Worm (Caenorhabditis elegans) whole organism, L1 larva: ENCODE data around the gene srt-32.

Experiments
- C04F5.9 ChIP-seq: sonication (generic microtip); optimal IDR thresholded peaks from 2 replicates; lab custom pipeline; 2016; ENCODE audit warnings: missing genetic modification characterization, missing compliant biosample characterization
- C34B4.2 ChIP-seq: sonication (generic microtip); optimal IDR thresholded peaks from 2 replicates; lab custom pipeline; 2017; ENCODE audit warnings: mild to moderate bottlenecking, missing genetic modification characterization, missing compliant biosample characterization
- ceh-63 ChIP-seq: fragments of 200-800 bp; sonication (Bioruptor generic); optimal IDR thresholded peaks from 2 replicates; lab custom pipeline; 2018; ENCODE audit warnings: mild to moderate bottlenecking, missing genetic modification characterization, missing compliant biosample characterization
- ceh-8 ChIP-seq: fragments of 200-800 bp; sonication (Bioruptor generic); optimal IDR thresholded peaks from 2 replicates; lab custom pipeline; 2018; ENCODE audit warnings: mild to moderate bottlenecking, missing genetic modification characterization, moderate library complexity, missing compliant biosample characterization
- ceh-88 ChIP-seq: fragments of 200-800 bp; sonication (Bioruptor generic); IDR thresholded peaks from 2 replicates; pipeline ENCODE4 v1.3.6; 2022; ENCODE audit warnings: missing genetic modification characterization, missing compliant biosample characterization
- ces-1 ChIP-seq: fragments of 150-350 bp; optimal IDR thresholded peaks from 2 replicates; lab custom pipeline; 2014; ENCODE audit warnings: missing biosample characterization, missing genetic modification reagents, missing genetic modification characterization
- dpl-1 ChIP-seq, 3 experiments: fragments of 150-350 bp in 2 of 3; sonication (generic microtip) in 1 of 3; optimal IDR thresholded peaks; 2 replicates each; lab custom pipeline; 2014 to 2017; ENCODE audit warnings: missing biosample characterization in 3 of 3, missing genetic modification characterization in 3 of 3, missing genetic modification reagents in 3 of 3
- dsc-1 ChIP-seq: sonication (generic microtip); optimal IDR thresholded peaks from 2 replicates; lab custom pipeline; 2016; ENCODE audit warnings: mild to moderate bottlenecking, missing genetic modification characterization, missing compliant biosample characterization
- efl-1 ChIP-seq, 4 experiments: fragments of 150-350 bp; optimal IDR thresholded peaks in 3 of 4; peaks in 1 of 4; 1 replicate in 1 of 4; 2 replicates in 3 of 4; lab custom pipeline; 2014; ENCODE audit warnings: missing biosample characterization in 2 of 4, missing genetic modification characterization in 2 of 4, missing genetic modification reagents in 2 of 4
- efl-3 ChIP-seq: fragments of 200-800 bp; sonication (Bioruptor generic); optimal IDR thresholded peaks from 2 replicates; lab custom pipeline; 2018; ENCODE audit warnings: mild to moderate bottlenecking, missing genetic modification characterization, missing compliant biosample characterization
- elt-3 ChIP-seq, 6 experiments: fragments of 150-350 bp in 1 of 6; sonication (generic microtip); optimal IDR thresholded peaks; 2 replicates each; lab custom pipeline; 2017 to 2018; ENCODE audit warnings: missing biosample characterization in 6 of 6, missing genetic modification characterization in 6 of 6, inconsistent platforms in 1 of 6
- ets-5 ChIP-seq: fragments of 200-800 bp; sonication (Bioruptor generic); IDR thresholded peaks from 2 replicates; pipeline ENCODE4 v1.3.6; 2022; ENCODE audit warnings: missing genetic modification characterization, missing compliant biosample characterization
- fkh-8 ChIP-seq: sonication (generic microtip); optimal IDR thresholded peaks from 2 replicates; lab custom pipeline; 2016; ENCODE audit warnings: mild to moderate bottlenecking, missing genetic modification characterization, missing compliant biosample characterization
- hlh-4 ChIP-seq: sonication (generic microtip); optimal IDR thresholded peaks from 2 replicates; lab custom pipeline; 2016; ENCODE audit warnings: mild to moderate bottlenecking, missing genetic modification characterization, missing compliant biosample characterization
- irx-1 ChIP-seq: sonication (generic microtip); optimal IDR thresholded peaks from 2 replicates; lab custom pipeline; 2016; ENCODE audit warnings: missing genetic modification characterization, missing compliant biosample characterization
- lin-14 ChIP-seq: fragments of 200-800 bp; sonication (Bioruptor generic); optimal IDR thresholded peaks from 2 replicates; lab custom pipeline; 2018; ENCODE audit warnings: mild to moderate bottlenecking, missing genetic modification characterization, moderate library complexity, missing compliant biosample characterization
- lin-15B ChIP-seq: fragments of 150-350 bp; sonication (generic microtip); optimal IDR thresholded peaks from 3 replicates; lab custom pipeline; 2014; ENCODE audit warnings: missing biosample characterization, missing genetic modification characterization
- lir-3 ChIP-seq: sonication (generic microtip); optimal IDR thresholded peaks from 2 replicates; lab custom pipeline; 2016; ENCODE audit warnings: mild to moderate bottlenecking, missing genetic modification characterization, moderate library complexity, missing compliant biosample characterization; ENCODE audit not compliant: poor library complexity
- lsy-2 ChIP-seq, 2 experiments: fragments of 150-350 bp; optimal IDR thresholded peaks; 2 replicates each; lab custom pipeline; 2014; ENCODE audit warnings: missing biosample characterization in 2 of 2, missing genetic modification characterization in 2 of 2
- mdl-1 ChIP-seq, 2 experiments: fragments of 150-350 bp; optimal IDR thresholded peaks; 2 replicates each; lab custom pipeline; 2014 to 2017; ENCODE audit warnings: missing biosample characterization in 2 of 2, missing genetic modification characterization in 2 of 2, inconsistent platforms in 1 of 2
- nhr-19 ChIP-seq: fragments of 200-800 bp; sonication (Bioruptor generic); conservative IDR thresholded peaks from 2 replicates; pipeline ENCODE4 v1.3.6; 2022; ENCODE audit warnings: missing genetic modification characterization, missing compliant biosample characterization
- nhr-47 ChIP-seq: sonication (generic microtip); optimal IDR thresholded peaks from 2 replicates; lab custom pipeline; 2016; ENCODE audit warnings: mild to moderate bottlenecking, missing genetic modification characterization, moderate library complexity, missing compliant biosample characterization
- nhr-71 ChIP-seq: sonication (generic microtip); optimal IDR thresholded peaks from 2 replicates; lab custom pipeline; 2016; ENCODE audit warnings: mild to moderate bottlenecking, missing genetic modification characterization, moderate library complexity, missing compliant biosample characterization
- nhr-76 ChIP-seq: sonication (generic microtip); optimal IDR thresholded peaks from 2 replicates; lab custom pipeline; 2017; ENCODE audit warnings: missing biosample characterization, missing genetic modification characterization
- nhr-77 ChIP-seq: fragments of 150-350 bp; optimal IDR thresholded peaks from 2 replicates; lab custom pipeline; 2014; ENCODE audit warnings: missing biosample characterization, missing genetic modification characterization
- nhr-84 ChIP-seq: sonication (generic microtip); optimal IDR thresholded peaks from 2 replicates; lab custom pipeline; 2017; ENCODE audit warnings: missing biosample characterization, missing genetic modification characterization
- nhr-90 ChIP-seq: sonication (generic microtip); optimal IDR thresholded peaks from 2 replicates; lab custom pipeline; 2016; ENCODE audit warnings: mild to moderate bottlenecking, missing genetic modification characterization, missing compliant biosample characterization; ENCODE audit not compliant: poor library complexity
- pag-3 ChIP-seq: sonication (generic microtip); optimal IDR thresholded peaks from 2 replicates; lab custom pipeline; 2017; ENCODE audit warnings: missing genetic modification characterization, mild to moderate bottlenecking, missing compliant biosample characterization, antibody characterized with exemption, borderline replicate concordance; ENCODE audit not compliant: insufficient read depth
- pax-3 ChIP-seq: fragments of 200-800 bp; sonication (Bioruptor generic); optimal IDR thresholded peaks from 2 replicates; lab custom pipeline; 2018; ENCODE audit warnings: mild to moderate bottlenecking, missing genetic modification characterization, moderate library complexity, missing compliant biosample characterization
- rnt-1 ChIP-seq: sonication (generic microtip); optimal IDR thresholded peaks from 2 replicates; lab custom pipeline; 2016; ENCODE audit warnings: mild to moderate bottlenecking, missing genetic modification characterization, moderate library complexity, missing compliant biosample characterization
- sptf-1 ChIP-seq: fragments of 150-350 bp; optimal IDR thresholded peaks from 2 replicates; lab custom pipeline; 2014; ENCODE audit warnings: missing biosample characterization, missing genetic modification characterization
- swsn-7 ChIP-seq: sonication (generic microtip); optimal IDR thresholded peaks from 2 replicates; lab custom pipeline; 2016; ENCODE audit warnings: missing genetic modification characterization, missing compliant biosample characterization
- zag-1 ChIP-seq: fragments of 150-350 bp; optimal IDR thresholded peaks from 2 replicates; lab custom pipeline; 2014; ENCODE audit warnings: missing biosample characterization, missing genetic modification characterization
- ztf-11 ChIP-seq, 2 experiments: sonication (generic microtip); optimal IDR thresholded peaks; 2 replicates each; lab custom pipeline; 2016 to 2017; ENCODE audit warnings: missing genetic modification characterization in 2 of 2, missing biosample characterization in 1 of 2, missing compliant biosample characterization in 1 of 2

srt-32 gene

ce11 chrV:14525089-14525488 is 34.3 kb upstream of the srt-32 start, which contains the start of gene hda-1:
Gene hda-1 (plus strand): TSS chrV:14525389.
- no peak for TF ChIP-seq C04F5.9
- no peak for TF ChIP-seq rnt-1
- TF ChIP-seq swsn-7 (tag; lab: Kevin White, UChicago): no peak
- no peak for TF ChIP-seq nhr-71 (tag; lab: Kevin White, UChicago)
- no peak for TF ChIP-seq lsy-2 (tag; optimal IDR thresholded peaks at IDR 0.05; lab: Kevin White, UChicago)
- TF ChIP-seq lin-15B (tag; lab: Kevin White, UChicago): no peak
- no peak for TF ChIP-seq hlh-4 (tag; lab: Kevin White, UChicago)
- no peak for TF ChIP-seq ces-1 (GFP tag; lab: Kevin White, UChicago)
- no peak for TF ChIP-seq nhr-90 (tag; lab: Kevin White, UChicago)
- no peak for TF ChIP-seq elt-3 (tag; optimal IDR thresholded peaks at IDR 0.05; lab: Kevin White, UChicago)
- no peak for TF ChIP-seq ceh-88 (GFP tag; lab: Robert Waterston, UW)
- TF ChIP-seq C34B4.2: no peak
- TF ChIP-seq sptf-1 (tag; lab: Kevin White, UChicago): no peak
- TF ChIP-seq, all 84 proteins: peak for 0

ce11 chrV:14527210-14527609 is 32.2 kb upstream of the srt-32 start:
- TF ChIP-seq ets-5 (GFP tag; lab: Robert Waterston, UW): no peak
- TF ChIP-seq nhr-77 (tag; lab: Kevin White, UChicago): no peak
- no peak for TF ChIP-seq mdl-1 (tag; optimal IDR thresholded peaks at IDR 0.05; lab: Kevin White, UChicago)
- TF ChIP-seq nhr-71 (tag; lab: Kevin White, UChicago): no peak
- no peak for TF ChIP-seq ceh-63 (GFP tag; lab: Kevin White, UChicago)

ce11 chrV:14530813-14531212 is 28.6 kb upstream of the srt-32 start, which contains the start of gene kcnl-4:
Gene kcnl-4 (plus strand): TSS chrV:14531113.
- TF ChIP-seq nhr-84: no peak
- TF ChIP-seq lin-14: no peak
- no peak for TF ChIP-seq C34B4.2
- no peak for TF ChIP-seq efl-3 (GFP tag; lab: Kevin White, UChicago)
- TF ChIP-seq dpl-1 (GFP tag; optimal IDR thresholded peaks at IDR 0.05; lab: Kevin White, UChicago): no peak
- TF ChIP-seq pag-3 (tag; lab: Kevin White, UChicago): no peak
- no peak for TF ChIP-seq irx-1 (tag; lab: Kevin White, UChicago)
- TF ChIP-seq nhr-71 (tag; lab: Kevin White, UChicago): no peak
- no peak for TF ChIP-seq zag-1 (tag; lab: Kevin White, UChicago)

- TF ChIP-seq lir-3: no peak
- peak; percentile 71 for TF ChIP-seq pax-3
- TF ChIP-seq dsc-1 (tag; lab: Kevin White, UChicago): peak; percentile 52
- TF ChIP-seq pag-3 (tag; lab: Kevin White, UChicago): no peak
- peak; percentile 83 for TF ChIP-seq fkh-8 (tag; lab: Kevin White, UChicago)
- peak; percentile 29 for TF ChIP-seq nhr-47 (tag; lab: Kevin White, UChicago)
- TF ChIP-seq nhr-77 (tag; lab: Kevin White, UChicago): no peak
- no peak for TF ChIP-seq nhr-76 (tag; lab: Kevin White, UChicago)
- no peak for TF ChIP-seq nhr-19 (GFP tag; lab: Robert Waterston, UW)
- no peak for TF ChIP-seq efl-3 (GFP tag; lab: Kevin White, UChicago)
- no peak for TF ChIP-seq C04F5.9
- TF ChIP-seq ztf-11 (tag; optimal IDR thresholded peaks at IDR 0.05; lab: Kevin White, UChicago): no peak
- no peak for TF ChIP-seq efl-1 (optimal IDR thresholded peaks at IDR 0.05; lab: Kevin White, UChicago)
- TF ChIP-seq efl-1 (GFP tag; optimal IDR thresholded peaks at IDR 0.05 in 1 of 2; lab: Kevin White, UChicago): peak in 1 of 2 experiments; percentile 18
- no peak for TF ChIP-seq ceh-8
- no peak for TF ChIP-seq ceh-63 (GFP tag; lab: Kevin White, UChicago)
- TF ChIP-seq sptf-1 (tag; lab: Kevin White, UChicago): no peak
- no peak for TF ChIP-seq irx-1 (tag; lab: Kevin White, UChicago)
Measured at ce11 chrV:14532374-14532773, 27.0 kb upstream of the srt-32 start.
